Worm (Caenorhabditis elegans): ENCODE results near the gene srx-78.

- TF ChIP-seq aly-2 (tag; optimal IDR thresholded peaks at IDR 0.05) (no peak), R02D3.7 (tag; optimal IDR thresholded peaks at IDR 0.05) (no peak), ztf-11 (tag; optimal IDR thresholded peaks at IDR 0.05) (no peak), lin-13 (GFP tag; optimal IDR thresholded peaks at IDR 0.05) (no peak)
Measured at ce11 chrV:15088613-15089012, 6.2 kb upstream of the srx-78 start, which contains the start of gene C01G10.18.

Measured in whole organism, L2 larva.